Comparison of ENCODE assay signal across 6 worm cellular contexts in genomic region chrII:8484546-8484945, ce11.
TF ChIP-seq lines count a peak whose summit lies in the region.

No protein-coding gene starts in this region.

TF ChIP-seq in whole organism, L1 larva, 84 proteins besides CTCF, POLR2A, EP300 and RAD21 (continues in another document):
- peak; percentile 38 for TF ChIP-seq nhr-71 (tag; optimal IDR thresholded peaks at IDR 0.05; lab: Kevin White, UChicago)
- TF ChIP-seq unc-98 (GFP tag; IDR thresholded peaks at IDR 0.05; lab: Robert Waterston, UW): no peak
- TF ChIP-seq nhr-90 (tag; optimal IDR thresholded peaks at IDR 0.05; lab: Kevin White, UChicago; ENCODE audit: poor library complexity): peak; percentile 19
- peak in 1 of 2 experiments; percentile 31 for TF ChIP-seq lsy-2 (tag; optimal IDR thresholded peaks at IDR 0.05; lab: Kevin White, UChicago)
- TF ChIP-seq C16A3.4 (tag; optimal IDR thresholded peaks at IDR 0.05; lab: Kevin White, UChicago): peak; percentile 19
- peak in 1 of 3 experiments; percentile 3 for TF ChIP-seq dpl-1 (GFP tag; optimal IDR thresholded peaks at IDR 0.05; lab: Kevin White, UChicago)
- no peak for TF ChIP-seq lin-15B (tag; optimal IDR thresholded peaks at IDR 0.05; lab: Kevin White, UChicago)
- no peak for TF ChIP-seq fkh-10 (GFP tag; optimal IDR thresholded peaks at IDR 0.05; lab: Kevin White, UChicago)
- TF ChIP-seq jun-1 (tag; optimal IDR thresholded peaks at IDR 0.05; lab: Kevin White, UChicago): peak; percentile 53
- TF ChIP-seq tlp-1 (tag; optimal IDR thresholded peaks at IDR 0.05; lab: Kevin White, UChicago): no peak
- peak; percentile 67 for TF ChIP-seq nhr-20 (tag; optimal IDR thresholded peaks at IDR 0.05; lab: Kevin White, UChicago)
- peak; percentile 59 for TF ChIP-seq snu-23 (GFP tag; optimal IDR thresholded peaks at IDR 0.05; lab: Kevin White, UChicago)
- no peak for TF ChIP-seq nhr-47 (tag; optimal IDR thresholded peaks at IDR 0.05; lab: Kevin White, UChicago)
- no peak for TF ChIP-seq dsc-1 (tag; optimal IDR thresholded peaks at IDR 0.05; lab: Kevin White, UChicago)
- peak; percentile 90 for TF ChIP-seq elt-2 (tag; optimal IDR thresholded peaks at IDR 0.05; lab: Kevin White, UChicago)

TF ChIP-seq in whole organism, L2 larva, 48 proteins besides CTCF, POLR2A, EP300 and RAD21 (continues in another document):
- TF ChIP-seq nhr-10 (tag; optimal IDR thresholded peaks at IDR 0.05; lab: Kevin White, UChicago) (no peak), lin-39 (tag; optimal IDR thresholded peaks at IDR 0.05; lab: Kevin White, UChicago) (no peak), unc-62 (GFP tag; optimal IDR thresholded peaks at IDR 0.05; lab: Kevin White, UChicago) (no peak), elt-3 (tag; optimal IDR thresholded peaks at IDR 0.05; lab: Kevin White, UChicago) (no peak), F13H6.1 (tag; optimal IDR thresholded peaks at IDR 0.05; lab: Kevin White, UChicago) (peak; percentile 56), nhr-11 (tag; optimal IDR thresholded peaks at IDR 0.05; lab: Kevin White, UChicago) (no peak), blmp-1 (tag; optimal IDR thresholded peaks at IDR 0.05; lab: Kevin White, UChicago; ENCODE audit: insufficient read depth) (no peak), sma-3 (GFP tag; optimal IDR thresholded peaks at IDR 0.05; lab: Kevin White, UChicago) (no peak), ceh-82 (tag; optimal IDR thresholded peaks at IDR 0.05; lab: Kevin White, UChicago) (no peak), nhr-21 (tag; optimal IDR thresholded peaks at IDR 0.05; lab: Kevin White, UChicago) (no peak), snpc-4 (tag; optimal IDR thresholded peaks at IDR 0.05; lab: Kevin White, UChicago) (no peak), R02D3.7 (tag; optimal IDR thresholded peaks at IDR 0.05; lab: Kevin White, UChicago) (no peak), alr-1 (tag; optimal IDR thresholded peaks at IDR 0.05; lab: Kevin White, UChicago) (no peak), aly-2 (tag; optimal IDR thresholded peaks at IDR 0.05; lab: Kevin White, UChicago) (no peak), nhr-129 (tag; optimal IDR thresholded peaks at IDR 0.05; lab: Kevin White, UChicago) (peak; percentile 63), nhr-77 (tag; optimal IDR thresholded peaks at IDR 0.05; lab: Kevin White, UChicago) (no peak)

TF ChIP-seq in whole organism, L3 larva, 47 proteins besides CTCF, POLR2A, EP300 and RAD21 (continues in another document):
- TF ChIP-seq tbx-2 (tag; optimal IDR thresholded peaks at IDR 0.05; lab: Kevin White, UChicago): no peak
- TF ChIP-seq ceh-9 (tag; optimal IDR thresholded peaks at IDR 0.05; lab: Kevin White, UChicago): no peak
- TF ChIP-seq skn-1 (tag; optimal IDR thresholded peaks at IDR 0.05; lab: Kevin White, UChicago): peak; percentile 32
- no peak for TF ChIP-seq nhr-67 (tag; optimal IDR thresholded peaks at IDR 0.05; lab: Kevin White, UChicago)
- TF ChIP-seq eor-1 (tag; optimal IDR thresholded peaks at IDR 0.05; lab: Kevin White, UChicago): no peak
- no peak for TF ChIP-seq ceh-82 (tag; optimal IDR thresholded peaks at IDR 0.05; lab: Kevin White, UChicago)
- peak; percentile 33 for TF ChIP-seq jun-1 (tag; optimal IDR thresholded peaks at IDR 0.05; lab: Kevin White, UChicago)
- TF ChIP-seq unc-62 (GFP tag; optimal IDR thresholded peaks at IDR 0.05; lab: Kevin White, UChicago): no peak
- TF ChIP-seq zag-1 (tag; optimal IDR thresholded peaks at IDR 0.05; lab: Kevin White, UChicago): no peak
- peak; percentile 5 for TF ChIP-seq nhr-43 (tag; optimal IDR thresholded peaks at IDR 0.05; lab: Kevin White, UChicago; ENCODE audit: poor library complexity, severe bottlenecking)
- no peak for TF ChIP-seq nhr-77 (tag; optimal IDR thresholded peaks at IDR 0.05; lab: Kevin White, UChicago)
- TF ChIP-seq nhr-11 (tag; optimal IDR thresholded peaks at IDR 0.05; lab: Kevin White, UChicago): peak; percentile 33
- TF ChIP-seq nfya-1 (tag; optimal IDR thresholded peaks at IDR 0.05; lab: Kevin White, UChicago; ENCODE audit: insufficient read depth): peak; percentile 26
- peak; percentile 31 for TF ChIP-seq ceh-28 (tag; optimal IDR thresholded peaks at IDR 0.05; lab: Kevin White, UChicago)
- TF ChIP-seq elt-2 (tag; optimal IDR thresholded peaks at IDR 0.05; lab: Kevin White, UChicago): peak; percentile 96
- peak; percentile 88 for TF ChIP-seq pqm-1 (tag; optimal IDR thresholded peaks at IDR 0.05; lab: Kevin White, UChicago)

TF ChIP-seq in whole organism, L4 larva, 104 proteins besides CTCF, POLR2A, EP300 and RAD21 (continues in another document):
- TF ChIP-seq mxl-2 (GFP tag; conservative IDR thresholded peaks at IDR 0.05; lab: Robert Waterston, UW) (no peak), zip-11 (GFP tag; IDR thresholded peaks at IDR 0.05; lab: Robert Waterston, UW) (no peak), nhr-237 (tag; optimal IDR thresholded peaks at IDR 0.05; lab: Kevin White, UChicago) (no peak), lin-13 (GFP tag; optimal IDR thresholded peaks at IDR 0.05; lab: Kevin White, UChicago) (peak; percentile 41), lim-7 (GFP tag; IDR thresholded peaks at IDR 0.05; lab: Robert Waterston, UW) (no peak), daf-16 (GFP tag; optimal IDR thresholded peaks at IDR 0.05; lab: Kevin White, UChicago) (peak in 1 of 2 experiments; percentile 77), daf-16 (tag; optimal IDR thresholded peaks at IDR 0.05; lab: Kevin White, UChicago) (peak; percentile 98), egl-43 (GFP tag; IDR thresholded peaks at IDR 0.05; lab: Robert Waterston, UW) (no peak), nhr-41 (GFP tag; IDR thresholded peaks at IDR 0.05; lab: Robert Waterston, UW) (no peak), mdt-29 (GFP tag; IDR thresholded peaks at IDR 0.05; lab: Robert Waterston, UW) (no peak), nhr-77 (tag; optimal IDR thresholded peaks at IDR 0.05; lab: Kevin White, UChicago) (peak; percentile 73), nhr-102 (tag; optimal IDR thresholded peaks at IDR 0.05; lab: Kevin White, UChicago) (peak; percentile 18), hif-1 (tag; optimal IDR thresholded peaks at IDR 0.05; lab: Kevin White, UChicago) (peak in 1 of 2 experiments; percentile 86), mep-1 (tag; optimal IDR thresholded peaks at IDR 0.05; lab: Kevin White, UChicago) (peak; percentile 58), mes-2 (tag; optimal IDR thresholded peaks at IDR 0.05; lab: Kevin White, UChicago; ENCODE audit: poor library complexity, severe bottlenecking) (peak; percentile 30), pha-4 (GFP tag; IDR thresholded peaks at IDR 0.05; lab: Robert Waterston, UW) (0 out of 2 replicates have a peak, but pooled peaks have one; percentile 42), pha-4 (tag; optimal IDR thresholded peaks at IDR 0.05; lab: Kevin White, UChicago) (no peak)

TF ChIP-seq in whole organism, late embryonic, 69 proteins besides CTCF, POLR2A, EP300 and RAD21:
- TF ChIP-seq ceh-45 (GFP tag; IDR thresholded peaks at IDR 0.05; lab: Robert Waterston, UW): no peak
- TF ChIP-seq dve-1 (tag; optimal IDR thresholded peaks at IDR 0.05; lab: Kevin White, UChicago): peak; percentile 38
- no peak for TF ChIP-seq eyg-1 (tag; optimal IDR thresholded peaks at IDR 0.05; lab: Kevin White, UChicago)
- peak; percentile 40 for TF ChIP-seq elt-2 (tag; optimal IDR thresholded peaks at IDR 0.05; lab: Kevin White, UChicago)
- TF ChIP-seq fkh-10 (GFP tag; optimal IDR thresholded peaks at IDR 0.05; lab: Kevin White, UChicago): no peak

TF ChIP-seq in whole organism, young adult, 124 proteins besides CTCF, POLR2A, EP300 and RAD21 (continues in another document):
- no peak for TF ChIP-seq F33H1.4 (GFP tag; IDR thresholded peaks at IDR 0.05; lab: Robert Waterston, UW)
- TF ChIP-seq Y67H2A.10 (GFP tag; conservative IDR thresholded peaks at IDR 0.05; lab: Robert Waterston, UW): no peak
- no peak for TF ChIP-seq ceh-79 (tag; optimal IDR thresholded peaks at IDR 0.05; lab: Kevin White, UChicago)
- no peak for TF ChIP-seq hmg-1.2 (GFP tag; IDR thresholded peaks at IDR 0.05; lab: Robert Waterston, UW)
- TF ChIP-seq cebp-1 (GFP tag; IDR thresholded peaks at IDR 0.05; lab: Robert Waterston, UW): no peak
- TF ChIP-seq cebp-1 (tag; optimal IDR thresholded peaks at IDR 0.05; lab: Kevin White, UChicago): peak; percentile 31
- no peak for TF ChIP-seq attf-3 (GFP tag; conservative IDR thresholded peaks at IDR 0.05; lab: Robert Waterston, UW)
- TF ChIP-seq ZK185.1 (tag; optimal IDR thresholded peaks at IDR 0.05; lab: Kevin White, UChicago; ENCODE audit: poor library complexity, severe bottlenecking): no peak
- TF ChIP-seq ceh-58 (GFP tag; IDR thresholded peaks at IDR 0.05; lab: Robert Waterston, UW): no peak
- no peak for TF ChIP-seq lin-26 (GFP tag; IDR thresholded peaks at IDR 0.05; lab: Robert Waterston, UW)
- TF ChIP-seq nhr-80 (tag; optimal IDR thresholded peaks at IDR 0.05; lab: Kevin White, UChicago): peak; percentile 66
- TF ChIP-seq ceh-40 (GFP tag; IDR thresholded peaks at IDR 0.05; lab: Robert Waterston, UW): no peak
- no peak for TF ChIP-seq hlh-12 (tag; optimal IDR thresholded peaks at IDR 0.05; lab: Kevin White, UChicago)
- TF ChIP-seq B0019.2 (GFP tag; conservative IDR thresholded peaks at IDR 0.05; lab: Robert Waterston, UW): no peak
- TF ChIP-seq ceh-27 (GFP tag; optimal IDR thresholded peaks at IDR 0.05; lab: Kevin White, UChicago): no peak
- no peak for TF ChIP-seq ztf-6 (GFP tag; IDR thresholded peaks at IDR 0.05; lab: Robert Waterston, UW)
- no peak for TF ChIP-seq lir-1 (GFP tag; conservative IDR thresholded peaks at IDR 0.05; lab: Robert Waterston, UW)
- no peak for TF ChIP-seq him-1 (tag; optimal IDR thresholded peaks at IDR 0.05; lab: Kevin White, UChicago)
- TF ChIP-seq ekl-4 (GFP tag; IDR thresholded peaks at IDR 0.05; lab: Robert Waterston, UW): no peak
- no peak for TF ChIP-seq snpc-1.1 (tag; optimal IDR thresholded peaks at IDR 0.05; lab: Kevin White, UChicago; ENCODE audit: insufficient read depth)
- 0 out of 2 replicates have a peak, but pooled peaks have one; percentile 58 for TF ChIP-seq Y53G8AR.9 (GFP tag; conservative IDR thresholded peaks at IDR 0.05; lab: Robert Waterston, UW)
- no peak for TF ChIP-seq aptf-2 (GFP tag; conservative IDR thresholded peaks at IDR 0.05; lab: Robert Waterston, UW)
- no peak for TF ChIP-seq attf-6 (GFP tag; IDR thresholded peaks at IDR 0.05; lab: Robert Waterston, UW)
- TF ChIP-seq tlf-1 (GFP tag; optimal IDR thresholded peaks at IDR 0.05; lab: Kevin White, UChicago): no peak
- no peak for TF ChIP-seq lsy-27 (tag; optimal IDR thresholded peaks at IDR 0.05; lab: Kevin White, UChicago; ENCODE audit: borderline replicate concordance, insufficient read depth)
- TF ChIP-seq mel-28 (tag; optimal IDR thresholded peaks at IDR 0.05; lab: Kevin White, UChicago; ENCODE audit: borderline replicate concordance): no peak
- TF ChIP-seq mcd-1 (GFP tag; IDR thresholded peaks at IDR 0.05; lab: Robert Waterston, UW): no peak
- no peak for TF ChIP-seq rcor-1 (GFP tag; IDR thresholded peaks at IDR 0.05; lab: Robert Waterston, UW)
- no peak for TF ChIP-seq let-607 (tag; optimal IDR thresholded peaks at IDR 0.05; lab: Kevin White, UChicago)
- TF ChIP-seq Y56A3A.18 (GFP tag; IDR thresholded peaks at IDR 0.05; lab: Robert Waterston, UW): peak; percentile 80
- no peak for TF ChIP-seq F52B5.7 (tag; optimal IDR thresholded peaks at IDR 0.05; lab: Kevin White, UChicago)
- TF ChIP-seq ztf-22 (GFP tag; optimal IDR thresholded peaks at IDR 0.05; lab: Kevin White, UChicago): peak; percentile 18
